Worm (Caenorhabditis elegans) whole organism, L1 larva: ENCODE measurements around the gene K03A11.4.
A peak's percentile ranks its signal among the peaks of the same experiment; 100 is the strongest.

Experiments used
- C04F5.9 ChIP-seq: sonication (generic microtip); optimal IDR thresholded peaks from 2 replicates; lab custom pipeline; 2016; ENCODE audit warnings: missing genetic modification characterization, missing compliant biosample characterization
- C16A3.4 ChIP-seq: fragments of 150-350 bp; optimal IDR thresholded peaks from 2 replicates; lab custom pipeline; 2014; ENCODE audit warnings: missing biosample characterization, missing genetic modification characterization
- C34B4.2 ChIP-seq: sonication (generic microtip); optimal IDR thresholded peaks from 2 replicates; lab custom pipeline; 2017; ENCODE audit warnings: mild to moderate bottlenecking, missing genetic modification characterization, missing compliant biosample characterization
- ceh-63 ChIP-seq: fragments of 200-800 bp; sonication (Bioruptor generic); optimal IDR thresholded peaks from 2 replicates; lab custom pipeline; 2018; ENCODE audit warnings: mild to moderate bottlenecking, missing genetic modification characterization, missing compliant biosample characterization
- ceh-8 ChIP-seq: fragments of 200-800 bp; sonication (Bioruptor generic); optimal IDR thresholded peaks from 2 replicates; lab custom pipeline; 2018; ENCODE audit warnings: mild to moderate bottlenecking, missing genetic modification characterization, moderate library complexity, missing compliant biosample characterization
- dpl-1 ChIP-seq, 3 experiments: fragments of 150-350 bp in 2 of 3; sonication (generic microtip) in 1 of 3; optimal IDR thresholded peaks; 2 replicates each; lab custom pipeline; 2014 to 2017; ENCODE audit warnings: missing biosample characterization in 3 of 3, missing genetic modification characterization in 3 of 3, missing genetic modification reagents in 3 of 3
- efl-1 ChIP-seq, 4 experiments: fragments of 150-350 bp; optimal IDR thresholded peaks in 3 of 4; peaks in 1 of 4; 1 replicate in 1 of 4; 2 replicates in 3 of 4; lab custom pipeline; 2014; ENCODE audit warnings: missing biosample characterization in 2 of 4, missing genetic modification characterization in 2 of 4, missing genetic modification reagents in 2 of 4
- egl-27 ChIP-seq, 2 experiments: fragments of 150-350 bp in 1 of 2; sonication (generic microtip); optimal IDR thresholded peaks; 3 replicates each; lab custom pipeline; 2017 to 2018; ENCODE audit warnings: missing biosample characterization in 2 of 2, missing genetic modification characterization in 2 of 2, missing genetic modification reagents in 2 of 2
- elt-2 ChIP-seq: sonication (generic microtip); optimal IDR thresholded peaks from 2 replicates; lab custom pipeline; 2016; ENCODE audit warnings: missing genetic modification characterization, mild to moderate bottlenecking, inconsistent platforms, missing compliant biosample characterization, missing genetic modification reagents
- elt-3 ChIP-seq, 6 experiments: fragments of 150-350 bp in 1 of 6; sonication (generic microtip); optimal IDR thresholded peaks; 2 replicates each; lab custom pipeline; 2017 to 2018; ENCODE audit warnings: missing biosample characterization in 6 of 6, missing genetic modification characterization in 6 of 6, inconsistent platforms in 1 of 6
- fkh-10 ChIP-seq: sonication (generic microtip); optimal IDR thresholded peaks from 2 replicates; lab custom pipeline; 2017; ENCODE audit warnings: missing biosample characterization, missing genetic modification reagents, missing genetic modification characterization
- grh-1 ChIP-seq: fragments of 200-800 bp; sonication (Bioruptor generic); IDR thresholded peaks from 2 replicates; pipeline ENCODE4 v1.3.6; 2022; ENCODE audit warnings: missing genetic modification reagents, missing genetic modification characterization, missing compliant biosample characterization
- hlh-17 ChIP-seq: fragments of 200-800 bp; sonication (Bioruptor generic); optimal IDR thresholded peaks from 2 replicates; lab custom pipeline; 2018; ENCODE audit warnings: missing genetic modification characterization, mild to moderate bottlenecking, missing compliant biosample characterization, moderate library complexity, borderline replicate concordance
- hlh-4 ChIP-seq: sonication (generic microtip); optimal IDR thresholded peaks from 2 replicates; lab custom pipeline; 2016; ENCODE audit warnings: mild to moderate bottlenecking, missing genetic modification characterization, missing compliant biosample characterization
- irx-1 ChIP-seq: sonication (generic microtip); optimal IDR thresholded peaks from 2 replicates; lab custom pipeline; 2016; ENCODE audit warnings: missing genetic modification characterization, missing compliant biosample characterization
- lin-13 ChIP-seq: fragments of 150-350 bp; optimal IDR thresholded peaks from 2 replicates; lab custom pipeline; 2014; ENCODE audit warnings: missing biosample characterization, missing genetic modification reagents, missing genetic modification characterization
- lin-14 ChIP-seq: fragments of 200-800 bp; sonication (Bioruptor generic); optimal IDR thresholded peaks from 2 replicates; lab custom pipeline; 2018; ENCODE audit warnings: mild to moderate bottlenecking, missing genetic modification characterization, moderate library complexity, missing compliant biosample characterization
- lin-35 ChIP-seq, 2 experiments: fragments of 150-350 bp; optimal IDR thresholded peaks; 2 replicates each; lab custom pipeline; 2014; ENCODE audit warnings: missing biosample characterization in 2 of 2, missing genetic modification characterization in 2 of 2, missing genetic modification reagents in 2 of 2
- lin-39 ChIP-seq: fragments of 150-350 bp; optimal IDR thresholded peaks from 2 replicates; lab custom pipeline; 2014; ENCODE audit warnings: missing biosample characterization, missing genetic modification reagents, missing genetic modification characterization
- mab-9 ChIP-seq: fragments of 200-800 bp; sonication (Bioruptor generic); IDR thresholded peaks from 2 replicates; pipeline ENCODE4 v1.3.6; 2022; ENCODE audit warnings: missing genetic modification reagents, missing genetic modification characterization, missing compliant biosample characterization
- mep-1 ChIP-seq: fragments of 150-350 bp; optimal IDR thresholded peaks from 2 replicates; lab custom pipeline; 2014; ENCODE audit warnings: missing biosample characterization, missing genetic modification characterization
- nhr-11 ChIP-seq: fragments of 150-350 bp; optimal IDR thresholded peaks from 2 replicates; lab custom pipeline; 2014; ENCODE audit warnings: missing biosample characterization, missing genetic modification characterization
- nhr-237 ChIP-seq: fragments of 150-350 bp; optimal IDR thresholded peaks from 2 replicates; lab custom pipeline; 2014; ENCODE audit warnings: missing biosample characterization, missing genetic modification characterization
- pag-3 ChIP-seq: sonication (generic microtip); optimal IDR thresholded peaks from 2 replicates; lab custom pipeline; 2017; ENCODE audit warnings: missing genetic modification characterization, mild to moderate bottlenecking, missing compliant biosample characterization, antibody characterized with exemption, borderline replicate concordance; ENCODE audit not compliant: insufficient read depth
- pqm-1 ChIP-seq: sonication (generic microtip); optimal IDR thresholded peaks from 3 replicates; lab custom pipeline; 2017; ENCODE audit warnings: missing biosample characterization, missing genetic modification characterization
- skn-1 ChIP-seq: fragments of 150-350 bp; optimal IDR thresholded peaks from 2 replicates; lab custom pipeline; 2014; ENCODE audit warnings: missing biosample characterization, missing genetic modification characterization
- snpc-4 ChIP-seq: fragments of 150-350 bp; optimal IDR thresholded peaks from 2 replicates; lab custom pipeline; 2014; ENCODE audit warnings: missing biosample characterization, missing genetic modification characterization
- sox-4 ChIP-seq: sonication (generic microtip); optimal IDR thresholded peaks from 2 replicates; lab custom pipeline; 2016; ENCODE audit warnings: missing genetic modification characterization, missing compliant biosample characterization
- sptf-1 ChIP-seq: fragments of 150-350 bp; optimal IDR thresholded peaks from 2 replicates; lab custom pipeline; 2014; ENCODE audit warnings: missing biosample characterization, missing genetic modification characterization
- tbx-2 ChIP-seq: sonication (generic microtip); optimal IDR thresholded peaks from 2 replicates; lab custom pipeline; 2016; ENCODE audit warnings: missing genetic modification characterization, missing compliant biosample characterization
- unc-30 ChIP-seq: sonication (generic microtip); optimal IDR thresholded peaks from 2 replicates; lab custom pipeline; 2017; ENCODE audit warnings: missing biosample characterization, missing genetic modification characterization
- unc-62 ChIP-seq: fragments of 150-350 bp; optimal IDR thresholded peaks from 2 replicates; lab custom pipeline; 2014; ENCODE audit warnings: missing biosample characterization, missing genetic modification reagents, missing genetic modification characterization
- unc-98 ChIP-seq: fragments of 200-800 bp; sonication (Bioruptor generic); IDR thresholded peaks from 2 replicates; pipeline ENCODE4 v1.3.6; 2022; ENCODE audit warnings: missing genetic modification characterization, missing compliant biosample characterization
- vab-15 ChIP-seq: sonication (generic microtip); optimal IDR thresholded peaks from 2 replicates; lab custom pipeline; 2017; ENCODE audit warnings: missing genotype, mild to moderate bottlenecking, missing genetic modification characterization, missing compliant biosample characterization
- ztf-4 ChIP-seq: fragments of 150-350 bp; optimal IDR thresholded peaks from 2 replicates; lab custom pipeline; 2014; ENCODE audit warnings: missing biosample characterization, missing genetic modification characterization

Gene K03A11.4

DNA sequence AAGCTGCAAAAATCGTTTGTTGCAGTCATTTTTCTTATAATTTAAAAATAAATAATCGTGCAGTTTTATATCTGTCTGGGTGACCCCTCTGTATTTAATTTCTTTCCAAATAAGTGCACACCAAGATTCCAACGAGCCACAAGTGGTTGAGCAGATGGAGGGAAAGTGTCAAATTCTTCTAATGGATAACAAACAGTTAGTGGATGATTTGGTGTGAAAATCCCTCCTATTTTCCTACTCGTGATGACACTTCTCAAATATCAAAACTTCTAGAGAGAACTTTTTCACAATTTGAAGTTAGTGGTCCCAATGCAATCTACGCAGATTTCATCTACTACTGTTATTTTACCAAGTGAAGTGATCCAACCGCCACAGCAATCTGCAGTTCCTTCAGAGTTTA, 3.6 kb upstream of the K03A11.4 start, which contains the start of gene ceh-28:
Gene ceh-28 (plus strand): TSS at position 301 of the 400 bp plus-strand sequence.
- TF ChIP-seq ceh-8 (GFP tag; lab: Kevin White, UChicago) = no peak
- no peak for TF ChIP-seq irx-1 (tag; lab: Kevin White, UChicago)
- no peak for TF ChIP-seq snpc-4

DNA sequence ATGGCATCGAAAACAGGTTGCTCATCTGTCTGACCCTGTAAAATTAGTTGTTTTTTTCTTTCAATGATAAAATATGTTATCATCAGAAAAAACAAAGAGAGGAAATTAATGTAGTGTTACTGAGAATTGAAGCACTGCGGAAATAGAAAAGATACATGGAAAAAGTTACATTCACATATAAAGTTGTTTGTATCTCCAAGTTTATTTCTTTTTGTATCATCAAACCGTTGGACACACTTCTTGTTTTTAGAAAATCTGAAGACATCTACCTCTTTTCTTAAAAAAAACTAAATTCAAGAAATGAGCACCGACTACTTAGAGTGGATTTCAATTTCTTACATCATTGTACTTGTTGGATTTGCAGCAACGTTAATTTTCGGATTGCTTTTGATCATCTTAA, 4.4 kb downstream of the K03A11.4 start, which contains the start of gene str-10:
Gene str-10 (plus strand): TSS at position 301 of the 400 bp plus-strand sequence.
- no peak for TF ChIP-seq efl-1 (optimal IDR thresholded peaks at IDR 0.05; lab: Kevin White, UChicago)
- TF ChIP-seq efl-1 (GFP tag; optimal IDR thresholded peaks at IDR 0.05 in 1 of 2; lab: Kevin White, UChicago) = peak in 1 of 2 experiments; percentile 5
- no peak for TF ChIP-seq mab-9

DNA sequence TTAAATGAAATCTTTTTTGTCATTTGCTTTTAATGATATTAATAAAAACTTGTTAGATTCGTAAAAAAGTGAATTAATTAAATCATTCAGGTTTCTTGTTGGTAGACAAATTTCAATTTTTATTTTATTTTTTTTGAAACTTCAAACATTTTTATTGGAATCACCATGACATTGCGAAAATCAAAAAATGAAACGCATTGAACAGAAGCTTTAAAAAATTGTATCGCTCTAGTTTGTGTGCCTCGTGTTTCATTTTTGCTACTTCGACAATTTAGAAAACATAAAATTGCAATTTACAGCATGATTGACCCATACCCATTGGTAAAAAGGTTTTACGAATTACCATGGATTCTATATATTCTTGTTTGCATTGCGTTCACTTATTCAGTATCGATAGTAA, 6.3 kb downstream of the K03A11.4 start, which contains the start of gene R03G8.1:
Gene R03G8.1 (plus strand): TSS at position 301 of the 400 bp plus-strand sequence.
- no peak for TF ChIP-seq ceh-63 (GFP tag; lab: Kevin White, UChicago)
- TF ChIP-seq, all 84 proteins: peak for 0

DNA sequence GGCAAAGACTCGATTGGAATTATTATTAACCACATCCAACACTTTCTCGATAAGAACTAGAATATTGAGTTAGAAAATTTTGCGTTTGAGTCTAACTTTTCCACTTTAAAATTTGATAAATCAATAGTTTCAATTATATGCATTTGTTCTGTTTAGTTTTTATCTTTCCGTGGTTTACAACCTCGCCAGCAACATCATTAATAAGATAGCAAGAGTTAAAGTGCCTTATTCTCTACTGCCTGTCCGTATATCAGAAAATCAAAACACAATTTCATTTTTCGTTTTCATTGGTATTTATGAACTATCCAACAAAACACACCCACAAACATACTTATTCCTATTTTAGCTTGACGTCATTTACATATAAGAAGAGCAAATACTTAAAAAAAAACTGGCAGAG, 10.6 kb downstream of the K03A11.4 start:
- TF ChIP-seq dpl-1 (GFP tag; optimal IDR thresholded peaks at IDR 0.05; lab: Kevin White, UChicago) (no peak), skn-1 (tag; lab: Kevin White, UChicago) (no peak), nhr-237 (tag; lab: Kevin White, UChicago) (no peak), unc-98 (no peak), tbx-2 (tag; lab: Kevin White, UChicago) (no peak), ceh-8 (GFP tag; lab: Kevin White, UChicago) (no peak), unc-30 (tag; lab: Kevin White, UChicago) (no peak), pqm-1 (tag; lab: Kevin White, UChicago) (no peak), ceh-63 (GFP tag; lab: Kevin White, UChicago) (no peak), pag-3 (tag; lab: Kevin White, UChicago) (no peak), hlh-17 (no peak), sox-4 (tag; lab: Kevin White, UChicago) (no peak), nhr-11 (tag; lab: Kevin White, UChicago) (no peak), fkh-10 (GFP tag; lab: Kevin White, UChicago) (no peak), vab-15 (tag; lab: Kevin White, UChicago) (no peak), C04F5.9 (tag; lab: Kevin White, UChicago) (no peak), mep-1 (no peak), elt-2 (tag; lab: Kevin White, UChicago) (no peak)

DNA sequence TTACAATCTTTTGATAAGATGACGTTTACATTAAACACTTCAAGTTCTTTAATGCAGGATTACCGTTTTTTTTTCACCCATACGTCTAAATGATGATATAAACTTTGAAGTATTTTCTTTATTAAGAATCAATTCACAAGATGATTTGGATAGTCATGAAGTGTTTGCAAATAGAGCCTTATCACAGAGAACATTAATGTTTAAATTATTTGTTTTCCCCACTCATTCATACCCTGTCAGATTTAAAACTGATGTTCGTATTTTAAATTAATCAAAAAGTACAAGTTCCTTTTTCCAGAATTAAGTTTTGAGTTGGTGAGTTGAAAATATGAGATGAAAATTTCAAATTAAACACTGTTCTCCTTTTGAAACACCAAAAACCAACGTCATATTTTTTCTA, 12.7 kb downstream of the K03A11.4 start, which contains the start of gene R03G8.3:
Gene R03G8.3 (plus strand): TSS at position 301 of the 400 bp plus-strand sequence.
- TF ChIP-seq unc-62 (GFP tag; lab: Kevin White, UChicago) (no peak), sptf-1 (tag; lab: Kevin White, UChicago) (no peak), egl-27 (tag; optimal IDR thresholded peaks at IDR 0.05; lab: Kevin White, UChicago) (no peak), C04F5.9 (tag; lab: Kevin White, UChicago) (no peak), lin-13 (GFP tag; lab: Kevin White, UChicago) (no peak), hlh-4 (tag; lab: Kevin White, UChicago) (no peak), lin-14 (GFP tag; lab: Kevin White, UChicago) (no peak), C34B4.2 (no peak), lin-39 (tag; lab: Kevin White, UChicago) (no peak), elt-3 (tag; optimal IDR thresholded peaks at IDR 0.05; lab: Kevin White, UChicago) (no peak), ceh-8 (GFP tag; lab: Kevin White, UChicago) (no peak), lin-35 (GFP tag; optimal IDR thresholded peaks at IDR 0.05; lab: Kevin White, UChicago) (no peak), grh-1 (no peak), C16A3.4 (tag; lab: Kevin White, UChicago) (no peak), ztf-4 (tag; lab: Kevin White, UChicago) (no peak)
